Fruit fly (Drosophila melanogaster): ENCODE results near the gene hydra.

hydra gene

dm6 chrX:20702904-20703303, 26.0 kb upstream of the hydra start:
- TF ChIP-seq CG14711 (tag; optimal IDR thresholded peaks at IDR 0.05) (no peak), CG11617 (GFP tag; optimal IDR thresholded peaks at IDR 0.05) (no peak), CG7045 (GFP tag; optimal IDR thresholded peaks at IDR 0.05) (no peak), Crg-1 (GFP tag; optimal IDR thresholded peaks at IDR 0.05) (no peak), CG1620 (GFP tag; optimal IDR thresholded peaks at IDR 0.05) (no peak)

dm6 chrX:20693814-20694452, 17.1 kb upstream of the hydra start:
- TF ChIP-seq kay (GFP tag; ENCODE audit: borderline replicate concordance) (no peak), pad (GFP tag; optimal IDR thresholded peaks at IDR 0.05) (no peak), cic (GFP tag; optimal IDR thresholded peaks at IDR 0.05) (no peak), cnc (optimal IDR thresholded peaks at IDR 0.05) (no peak), bab1 (GFP tag; optimal IDR thresholded peaks at IDR 0.05) (no peak), CG14711 (tag; optimal IDR thresholded peaks at IDR 0.05) (no peak), CG1620 (GFP tag; optimal IDR thresholded peaks at IDR 0.05) (no peak), Clk (GFP tag; optimal IDR thresholded peaks at IDR 0.05) (no peak), Crg-1 (GFP tag; optimal IDR thresholded peaks at IDR 0.05) (no peak), Mnt (GFP tag; optimal IDR thresholded peaks at IDR 0.05) (no peak), tj (GFP tag; optimal IDR thresholded peaks at IDR 0.05) (no peak), CG7045 (GFP tag; optimal IDR thresholded peaks at IDR 0.05) (no peak), CG11617 (GFP tag; optimal IDR thresholded peaks at IDR 0.05) (no peak), CG7101 (tag; optimal IDR thresholded peaks at IDR 0.05) (no peak), toe (GFP tag; optimal IDR thresholded peaks at IDR 0.05) (no peak)

- TF ChIP-seq CG1620 (GFP tag; optimal IDR thresholded peaks at IDR 0.05) (no peak), ovo (GFP tag; optimal IDR thresholded peaks at IDR 0.05) (no peak), tj (GFP tag; optimal IDR thresholded peaks at IDR 0.05) (no peak), CG7045 (GFP tag; optimal IDR thresholded peaks at IDR 0.05) (no peak), CG33017 (tag; optimal IDR thresholded peaks at IDR 0.05) (no peak)
These were observed 14.3 kb upstream of the hydra start for dm6 chrX:20691213-20691612.

dm6 chrX:20690454-20690853, 13.6 kb upstream of the hydra start, which contains the start of gene run:
TSS of gene run (plus strand) at chrX:20690670.
- TF ChIP-seq CG11617 (GFP tag; optimal IDR thresholded peaks at IDR 0.05), result no peak
- no peak for TF ChIP-seq CG1620 (GFP tag; optimal IDR thresholded peaks at IDR 0.05)
- TF ChIP-seq Mnt (GFP tag; optimal IDR thresholded peaks at IDR 0.05), result no peak
- TF ChIP-seq toe (GFP tag; optimal IDR thresholded peaks at IDR 0.05), result no peak

dm6 chrX:20689504-20689903, 12.6 kb upstream of the hydra start:
- TF ChIP-seq CG7045 (GFP tag; optimal IDR thresholded peaks at IDR 0.05), result no peak
- TF ChIP-seq Hr96 (GFP tag; optimal IDR thresholded peaks at IDR 0.05), result no peak
- TF ChIP-seq CG11617 (GFP tag; optimal IDR thresholded peaks at IDR 0.05), result no peak
- no peak for TF ChIP-seq cic (GFP tag; optimal IDR thresholded peaks at IDR 0.05)
- TF ChIP-seq bab1 (GFP tag; optimal IDR thresholded peaks at IDR 0.05), result no peak
- TF ChIP-seq cnc (optimal IDR thresholded peaks at IDR 0.05), result no peak

dm6 chrX:20687252-20687651, 10.4 kb upstream of the hydra start:
- no peak for TF ChIP-seq CG7045 (GFP tag; optimal IDR thresholded peaks at IDR 0.05)
- no peak for TF ChIP-seq tj (GFP tag; optimal IDR thresholded peaks at IDR 0.05)
- no peak for TF ChIP-seq kay (GFP tag; ENCODE audit: borderline replicate concordance)
- TF ChIP-seq cnc (optimal IDR thresholded peaks at IDR 0.05), result no peak
- no peak for TF ChIP-seq pad (GFP tag; optimal IDR thresholded peaks at IDR 0.05)
- TF ChIP-seq CG7101 (tag; optimal IDR thresholded peaks at IDR 0.05), result no peak
- TF ChIP-seq CG12768 (GFP tag; optimal IDR thresholded peaks at IDR 0.05), result no peak
- TF ChIP-seq ovo (GFP tag; optimal IDR thresholded peaks at IDR 0.05), result no peak

- TF ChIP-seq CG12768 (GFP tag; optimal IDR thresholded peaks at IDR 0.05) (no peak), tj (GFP tag; optimal IDR thresholded peaks at IDR 0.05) (no peak), CG7101 (tag; optimal IDR thresholded peaks at IDR 0.05) (no peak), Mnt (GFP tag; optimal IDR thresholded peaks at IDR 0.05) (no peak), toe (GFP tag; optimal IDR thresholded peaks at IDR 0.05) (no peak), Hr96 (GFP tag; optimal IDR thresholded peaks at IDR 0.05) (no peak), Clk (GFP tag; optimal IDR thresholded peaks at IDR 0.05) (no peak), kay (GFP tag; ENCODE audit: borderline replicate concordance) (no peak), CG1620 (GFP tag; optimal IDR thresholded peaks at IDR 0.05) (no peak)
These were observed 3.5 kb upstream of the hydra start for dm6 chrX:20680407-20680806.

- TF ChIP-seq CG7101 (tag; optimal IDR thresholded peaks at IDR 0.05) (no peak), pad (GFP tag; optimal IDR thresholded peaks at IDR 0.05) (no peak), CG12768 (GFP tag; optimal IDR thresholded peaks at IDR 0.05) (no peak), toe (GFP tag; optimal IDR thresholded peaks at IDR 0.05) (no peak), kay (GFP tag; ENCODE audit: borderline replicate concordance) (no peak), CG7045 (GFP tag; optimal IDR thresholded peaks at IDR 0.05) (no peak), Clk (GFP tag; optimal IDR thresholded peaks at IDR 0.05) (no peak), CG11617 (GFP tag; optimal IDR thresholded peaks at IDR 0.05) (no peak), ovo (GFP tag; optimal IDR thresholded peaks at IDR 0.05) (no peak), Hr96 (GFP tag; optimal IDR thresholded peaks at IDR 0.05) (no peak), cic (GFP tag; optimal IDR thresholded peaks at IDR 0.05) (no peak), CG33017 (tag; optimal IDR thresholded peaks at IDR 0.05) (no peak), Mnt (GFP tag; optimal IDR thresholded peaks at IDR 0.05) (no peak), CG5204 (GFP tag; optimal IDR thresholded peaks at IDR 0.05) (no peak), Crg-1 (GFP tag; optimal IDR thresholded peaks at IDR 0.05) (no peak)
These were observed 10.5 kb downstream of the hydra start for dm6 chrX:20666356-20666755.

Data from whole organism, adult.